Fruit fly (Drosophila melanogaster) whole organism, pupa: ENCODE measurements around the gene Pino.

ENCODE experiments used
- CG10348 ChIP-seq: fragments of 200-800 bp; sonication (Bioruptor generic); IDR thresholded peaks from 2 replicates; pipeline ENCODE4 v1.3.6; 2022; ENCODE audit warnings: missing biosample characterization, missing genetic modification characterization
- CG12605 ChIP-seq: fragments of 200-800 bp; sonication (Bioruptor generic); IDR thresholded peaks from 2 replicates; pipeline ENCODE4 v1.3.6; 2022; ENCODE audit warnings: missing biosample characterization, missing genetic modification characterization
- CG13204 ChIP-seq: fragments of 200-800 bp; sonication (Bioruptor generic); optimal IDR thresholded peaks from 2 replicates; lab custom pipeline; 2018; ENCODE audit warnings: missing biosample characterization, mild to moderate bottlenecking, missing genetic modification characterization, moderate library complexity
- CG14655 ChIP-seq: fragments of 200-800 bp; sonication (Bioruptor generic); optimal IDR thresholded peaks from 3 replicates; lab custom pipeline; 2017; ENCODE audit warnings: mild to moderate bottlenecking, missing biosample characterization, missing genetic modification reagents, missing genetic modification characterization
- CG15710 ChIP-seq: fragments of 200-800 bp; sonication (Bioruptor generic); optimal IDR thresholded peaks from 2 replicates; lab custom pipeline; 2018; ENCODE audit warnings: missing biosample characterization, mild to moderate bottlenecking, missing genetic modification characterization, moderate library complexity
- CG17806 ChIP-seq: fragments of 200-800 bp; sonication (Bioruptor generic); optimal IDR thresholded peaks from 2 replicates; lab custom pipeline; 2018; ENCODE audit warnings: missing biosample characterization, mild to moderate bottlenecking, missing genetic modification characterization, moderate library complexity
- CG32121 ChIP-seq: fragments of 200-800 bp; sonication (Bioruptor generic); IDR thresholded peaks from 2 replicates; pipeline ENCODE4 v1.3.6; 2022; ENCODE audit warnings: missing biosample characterization, missing genetic modification characterization
- CG34367 ChIP-seq: fragments of 200-800 bp; sonication (Bioruptor generic); optimal IDR thresholded peaks from 2 replicates; lab custom pipeline; 2018; ENCODE audit warnings: missing biosample characterization, mild to moderate bottlenecking, missing genetic modification characterization
- CG4496 ChIP-seq: fragments of 200-800 bp; sonication (Bioruptor generic); IDR thresholded peaks from 3 replicates; pipeline ENCODE4 v1.3.6; 2022; ENCODE audit warnings: missing biosample characterization, missing genetic modification characterization
- CG8159 ChIP-seq: fragments of 200-800 bp; sonication (Bioruptor generic); optimal IDR thresholded peaks from 3 replicates; lab custom pipeline; 2018; ENCODE audit warnings: missing biosample characterization, mild to moderate bottlenecking, missing genetic modification characterization, moderate library complexity
- CG8301 ChIP-seq: fragments of 200-800 bp; sonication (Bioruptor generic); optimal IDR thresholded peaks from 2 replicates; lab custom pipeline; 2018; ENCODE audit warnings: missing biosample characterization, mild to moderate bottlenecking, missing genetic modification characterization
- CG9948 ChIP-seq: fragments of 200-800 bp; sonication (Bioruptor generic); optimal IDR thresholded peaks from 2 replicates; lab custom pipeline; 2018; ENCODE audit warnings: missing biosample characterization, mild to moderate bottlenecking, missing genetic modification characterization, moderate library complexity
- D1 ChIP-seq: fragments of 200-800 bp; sonication (Bioruptor generic); optimal IDR thresholded peaks from 2 replicates; lab custom pipeline; 2018; ENCODE audit warnings: missing biosample characterization, mild to moderate bottlenecking, missing genetic modification characterization, moderate library complexity
- EcR ChIP-seq: fragments of 200-800 bp; sonication (Bioruptor generic); optimal IDR thresholded peaks from 3 replicates; lab custom pipeline; 2019; ENCODE audit warnings: missing biosample characterization, missing genetic modification characterization, mild to moderate bottlenecking, moderate library complexity, missing genetic modification reagents
- Ets98B ChIP-seq: fragments of 200-800 bp; sonication (Bioruptor generic); IDR thresholded peaks from 2 replicates; pipeline ENCODE4 v1.3.6; 2022; ENCODE audit warnings: missing biosample characterization, missing genetic modification characterization
- Pif1A ChIP-seq: fragments of 200-800 bp; sonication (Bioruptor generic); optimal IDR thresholded peaks from 3 replicates; lab custom pipeline; 2016; ENCODE audit warnings: missing biosample characterization, missing genetic modification characterization
- Pif1B ChIP-seq: fragments of 200-800 bp; sonication (Bioruptor generic); optimal IDR thresholded peaks from 3 replicates; lab custom pipeline; 2016; ENCODE audit warnings: missing biosample characterization, missing genetic modification characterization
- Snoo ChIP-seq: fragments of 200-800 bp; sonication (Bioruptor generic); optimal IDR thresholded peaks from 3 replicates; lab custom pipeline; 2017; ENCODE audit warnings: missing biosample characterization, mild to moderate bottlenecking, missing genetic modification characterization, inconsistent platforms
- fd96Ca ChIP-seq: fragments of 200-800 bp; sonication (Bioruptor generic); IDR thresholded peaks from 3 replicates; pipeline ENCODE4 v1.3.6; 2022; ENCODE audit warnings: missing biosample characterization, missing genetic modification characterization
- gl ChIP-seq: fragments of 200-800 bp; sonication (Bioruptor generic); optimal IDR thresholded peaks from 2 replicates; lab custom pipeline; 2018; ENCODE audit warnings: missing biosample characterization, mild to moderate bottlenecking, missing genetic modification characterization
- rn ChIP-seq: fragments of 200-800 bp; sonication (Bioruptor generic); IDR thresholded peaks from 2 replicates; pipeline ENCODE4 v1.3.6; 2022; ENCODE audit warnings: missing biosample characterization, missing genetic modification characterization

Gene Pino

dm6 chr2L:1114230-1114629 lies 14.5 kb downstream of the Pino start:
- no peak for TF ChIP-seq CG15710 (tag; lab: Kevin White, UChicago)
- TF ChIP-seq EcR, result no peak
- TF ChIP-seq CG17806 (tag; lab: Kevin White, UChicago), result no peak
- TF ChIP-seq Snoo, result no peak

DNA sequence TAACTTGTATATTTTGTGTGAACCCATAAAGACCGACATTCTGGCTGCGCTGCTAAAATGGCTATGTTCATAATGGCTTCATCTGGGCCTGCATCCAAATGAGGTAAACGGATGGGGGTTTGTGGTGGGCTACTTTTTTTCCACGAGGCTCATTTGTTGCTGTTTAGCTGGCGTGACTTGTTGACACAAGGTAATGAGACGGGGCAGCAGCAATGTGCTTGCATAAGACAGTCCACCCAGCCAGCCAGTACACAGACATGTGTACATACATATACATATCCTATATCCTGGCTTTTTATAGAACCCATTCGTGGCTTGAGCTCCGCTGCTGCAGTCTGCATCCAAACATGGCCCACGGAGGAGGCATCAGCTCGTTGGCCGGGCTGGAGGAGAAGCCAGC lies 16.1 kb downstream of the Pino start, which contains the start of gene CG14340:
Gene CG14340 (plus strand): TSS at position 301 of the 400 bp plus-strand sequence.
- no peak for TF ChIP-seq CG8301
- TF ChIP-seq CG17806 (tag; lab: Kevin White, UChicago), result no peak
- TF ChIP-seq CG10348 (GFP tag; lab: Robert Waterston, UW), result no peak
- TF ChIP-seq Pif1B (GFP tag; lab: Kevin White, UChicago), result no peak
- no peak for TF ChIP-seq CG8159 (tag; lab: Kevin White, UChicago)
- TF ChIP-seq gl, result no peak
- TF ChIP-seq, all 21 proteins: peak for 0

DNA sequence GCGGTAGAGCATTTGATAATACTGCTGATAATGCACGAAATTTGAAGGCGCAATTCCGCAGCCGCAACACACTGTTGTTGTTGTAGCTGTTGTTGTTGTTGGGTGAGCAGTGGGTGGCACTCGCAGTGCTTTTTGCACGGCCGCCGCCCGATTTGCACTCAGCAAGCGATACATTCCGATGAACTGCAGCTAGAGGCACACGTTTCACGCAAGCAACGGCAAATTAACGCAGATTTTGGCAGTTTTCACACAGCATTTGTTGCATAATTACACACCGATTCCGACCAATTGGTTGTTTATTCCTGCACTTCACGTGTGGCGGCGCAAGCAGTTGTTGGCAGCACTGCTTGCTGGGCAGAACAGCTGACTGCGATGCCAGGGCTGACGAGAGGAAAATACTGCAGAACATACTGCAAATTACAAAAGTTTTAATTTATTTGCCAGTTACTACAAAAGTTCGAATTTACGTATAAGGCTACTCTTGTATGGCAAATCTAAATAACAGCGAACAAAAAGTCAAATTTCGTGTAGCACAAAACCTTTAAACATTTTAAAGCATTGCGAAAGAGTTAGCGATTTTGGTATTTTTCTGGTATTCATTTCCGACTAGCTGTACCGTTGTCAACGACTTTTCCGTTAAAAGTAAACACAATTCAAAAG lies 20.6 kb downstream of the Pino start, which contains the start of the genes PolrMT and CG14339:
Gene PolrMT (minus strand): TSS at position 345 of the 660 bp plus-strand sequence.
Gene CG14339 (plus strand): TSS at position 512 of the 660 bp plus-strand sequence.
- TF ChIP-seq Pif1B (GFP tag; lab: Kevin White, UChicago) (no peak), CG15710 (tag; lab: Kevin White, UChicago) (no peak), EcR (no peak), CG32121 (no peak), Ets98B (GFP tag; lab: Robert Waterston, UW) (no peak), Pif1A (GFP tag; lab: Kevin White, UChicago) (no peak), Snoo (no peak), CG14655 (GFP tag; lab: Kevin White, UChicago) (no peak), CG8301 (no peak), CG34367 (tag; lab: Kevin White, UChicago) (no peak)

DNA sequence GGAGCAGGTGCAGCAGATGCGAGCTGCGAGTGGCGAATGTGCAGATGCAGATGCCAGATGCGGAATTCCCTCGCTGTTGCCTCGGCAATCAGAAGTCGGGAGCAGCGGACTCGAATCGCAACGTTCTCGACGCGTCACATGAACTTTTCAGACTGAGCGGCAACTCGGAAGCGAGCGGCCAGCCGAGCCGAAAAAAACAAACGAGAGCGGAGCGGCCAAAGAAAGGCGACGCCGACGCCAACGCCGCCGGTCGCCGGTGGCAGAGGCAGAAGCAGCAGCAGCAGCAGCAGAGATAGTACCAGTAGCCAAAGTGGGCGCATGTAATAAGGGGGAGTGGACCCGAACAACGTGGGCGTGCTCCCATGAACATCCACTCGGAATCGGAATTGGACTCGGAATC lies 26.4 kb downstream of the Pino start, which contains the start of gene CG4629:
Gene CG4629 (minus strand): TSS at position 156 of the 400 bp plus-strand sequence.
- TF ChIP-seq CG13204 (peak; percentile 96), CG14655 (GFP tag; lab: Kevin White, UChicago) (no peak), CG17806 (tag; lab: Kevin White, UChicago) (no peak), CG10348 (GFP tag; lab: Robert Waterston, UW) (no peak), gl (no peak), Pif1B (GFP tag; lab: Kevin White, UChicago) (no peak), CG4496 (GFP tag; lab: Robert Waterston, UW) (peak; percentile 33; the same call in 1 of the 3 replicates), fd96Ca (GFP tag; lab: Robert Waterston, UW) (0 out of 3 replicates have a peak, but pooled peaks have one; percentile 9), CG12605 (GFP tag; lab: Robert Waterston, UW) (peak; percentile 28; the same call in 1 of the 2 replicates), CG8301 (no peak), Pif1A (GFP tag; lab: Kevin White, UChicago) (no peak), Snoo (no peak), Ets98B (GFP tag; lab: Robert Waterston, UW) (peak; percentile 44), D1 (no peak), rn (no peak), EcR (peak; percentile 28), CG9948 (tag; lab: Kevin White, UChicago) (no peak), CG32121 (no peak; the same call in 1 of the 2 replicates), CG34367 (tag; lab: Kevin White, UChicago) (no peak), CG8159 (tag; lab: Kevin White, UChicago) (no peak), CG15710 (tag; lab: Kevin White, UChicago) (no peak)
- TF ChIP-seq, all 21 proteins: peak for 6

dm6 chr2L:1095450-1095849 lies 33.3 kb downstream of the Pino start:
- TF ChIP-seq Pif1B (GFP tag; lab: Kevin White, UChicago), result no peak
- TF ChIP-seq CG15710 (tag; lab: Kevin White, UChicago), result no peak
- no peak for TF ChIP-seq Pif1A (GFP tag; lab: Kevin White, UChicago)
- TF ChIP-seq CG8159 (tag; lab: Kevin White, UChicago), result no peak
- TF ChIP-seq EcR, result no peak
- TF ChIP-seq CG9948 (tag; lab: Kevin White, UChicago), result no peak
- TF ChIP-seq CG34367 (tag; lab: Kevin White, UChicago), result no peak
- TF ChIP-seq CG8301, result no peak
- TF ChIP-seq fd96Ca (GFP tag; lab: Robert Waterston, UW), result no peak
- no peak for TF ChIP-seq CG32121
- no peak for TF ChIP-seq CG4496 (GFP tag; lab: Robert Waterston, UW)
- no peak for TF ChIP-seq CG12605 (GFP tag; lab: Robert Waterston, UW)
- TF ChIP-seq CG17806 (tag; lab: Kevin White, UChicago), result no peak
- TF ChIP-seq gl, result no peak
- TF ChIP-seq CG14655 (GFP tag; lab: Kevin White, UChicago), result no peak
- TF ChIP-seq D1, result no peak
- no peak for TF ChIP-seq CG10348 (GFP tag; lab: Robert Waterston, UW)
- TF ChIP-seq CG13204, result no peak
- no peak for TF ChIP-seq Ets98B (GFP tag; lab: Robert Waterston, UW)
- TF ChIP-seq rn, result no peak

dm6 chr2L:1094724-1095123 lies 34.0 kb downstream of the Pino start:
- 0 out of 3 replicates have a peak, but pooled peaks have one; percentile 38 for TF ChIP-seq fd96Ca (GFP tag; lab: Robert Waterston, UW)
- TF ChIP-seq EcR, result peak; percentile 42
- TF ChIP-seq gl, result peak; percentile 0
- no peak for TF ChIP-seq Pif1A (GFP tag; lab: Kevin White, UChicago)
- 0 out of 2 replicates have a peak, but pooled peaks have one; percentile 37 for TF ChIP-seq CG32121
- TF ChIP-seq CG12605 (GFP tag; lab: Robert Waterston, UW), result no peak
